Worm (Caenorhabditis elegans) whole organism, L2 larva: ENCODE data around the gene C29E4.10.

Experiments
- C34F6.9 ChIP-seq: fragments of 150-350 bp; optimal IDR thresholded peaks from 2 replicates; lab custom pipeline; 2014; ENCODE audit warnings: missing biosample characterization, missing genetic modification characterization
- F13H6.1 ChIP-seq: sonication (generic microtip); optimal IDR thresholded peaks from 2 replicates; lab custom pipeline; 2016; ENCODE audit warnings: missing genetic modification characterization, missing compliant biosample characterization
- R02D3.7 ChIP-seq: fragments of 150-350 bp; optimal IDR thresholded peaks from 2 replicates; lab custom pipeline; 2014; ENCODE audit warnings: missing biosample characterization, missing genetic modification characterization
- Y55F3AM.14 ChIP-seq: fragments of 200-800 bp; sonication (Bioruptor generic); optimal IDR thresholded peaks from 2 replicates; lab custom pipeline; 2018; ENCODE audit warnings: mild to moderate bottlenecking, missing genetic modification characterization, missing compliant biosample characterization
- ZK546.5 ChIP-seq: sonication (generic microtip); optimal IDR thresholded peaks from 2 replicates; lab custom pipeline; 2017; ENCODE audit warnings: missing biosample characterization, missing genetic modification characterization
- alr-1 ChIP-seq: fragments of 150-350 bp; optimal IDR thresholded peaks from 2 replicates; lab custom pipeline; 2014; ENCODE audit warnings: missing biosample characterization, missing genetic modification characterization
- aly-2 ChIP-seq: fragments of 150-350 bp; optimal IDR thresholded peaks from 2 replicates; lab custom pipeline; 2014; ENCODE audit warnings: missing biosample characterization, missing genetic modification characterization
- ama-1 ChIP-seq: fragments of 150-350 bp; optimal IDR thresholded peaks from 2 replicates; lab custom pipeline; 2018; ENCODE audit warnings: inconsistent platforms
- blmp-1 ChIP-seq: sonication (generic microtip); optimal IDR thresholded peaks from 2 replicates; lab custom pipeline; 2017; ENCODE audit warnings: missing genetic modification characterization, mild to moderate bottlenecking, missing compliant biosample characterization, antibody characterized with exemption, moderate library complexity; ENCODE audit not compliant: insufficient read depth
- ceh-16 ChIP-seq: fragments of 150-350 bp; optimal IDR thresholded peaks from 2 replicates; lab custom pipeline; 2014; ENCODE audit warnings: missing biosample characterization, missing genetic modification characterization
- ceh-82 ChIP-seq: fragments of 150-350 bp; optimal IDR thresholded peaks from 2 replicates; lab custom pipeline; 2014; ENCODE audit warnings: missing biosample characterization, missing genetic modification characterization
- dmd-4 ChIP-seq: sonication (generic microtip); optimal IDR thresholded peaks from 2 replicates; lab custom pipeline; 2017; ENCODE audit warnings: missing biosample characterization, missing genetic modification characterization
- egl-27 ChIP-seq: sonication (generic microtip); optimal IDR thresholded peaks from 3 replicates; lab custom pipeline; 2017; ENCODE audit warnings: missing biosample characterization, missing genetic modification reagents, missing genetic modification characterization
- elt-3 ChIP-seq: sonication (generic microtip); optimal IDR thresholded peaks from 2 replicates; lab custom pipeline; 2017; ENCODE audit warnings: missing biosample characterization, missing genetic modification characterization
- fos-1 ChIP-seq: fragments of 150-350 bp; optimal IDR thresholded peaks from 2 replicates; lab custom pipeline; 2014; ENCODE audit warnings: missing biosample characterization, missing genetic modification characterization
- gmeb-1 ChIP-seq: fragments of 150-350 bp; optimal IDR thresholded peaks from 2 replicates; lab custom pipeline; 2014; ENCODE audit warnings: missing biosample characterization, missing genetic modification characterization
- lin-11 ChIP-seq: fragments of 150-350 bp; sonication (generic microtip); optimal IDR thresholded peaks from 2 replicates; lab custom pipeline; 2014; ENCODE audit warnings: missing biosample characterization, missing genetic modification characterization, inconsistent platforms, mixed read lengths
- lin-13 ChIP-seq: fragments of 150-350 bp; optimal IDR thresholded peaks from 2 replicates; lab custom pipeline; 2014; ENCODE audit warnings: missing biosample characterization, missing genetic modification reagents, missing genetic modification characterization
- lin-39 ChIP-seq: fragments of 150-350 bp; optimal IDR thresholded peaks from 2 replicates; lab custom pipeline; 2014; ENCODE audit warnings: missing biosample characterization, missing genetic modification reagents, missing genetic modification characterization
- lsy-2 ChIP-seq, 2 experiments: fragments of 150-350 bp in 1 of 2; sonication (generic microtip) in 1 of 2; optimal IDR thresholded peaks; 2 replicates each; lab custom pipeline; 2014 to 2017; ENCODE audit warnings: missing biosample characterization in 2 of 2, missing genetic modification characterization in 2 of 2
- mab-5 ChIP-seq: fragments of 150-350 bp; optimal IDR thresholded peaks from 2 replicates; lab custom pipeline; 2014; ENCODE audit warnings: missing biosample characterization, missing genetic modification characterization
- mbf-1 ChIP-seq: sonication (generic microtip); optimal IDR thresholded peaks from 2 replicates; lab custom pipeline; 2017; ENCODE audit warnings: missing biosample characterization, missing genetic modification characterization
- nhr-10 ChIP-seq: sonication (generic microtip); optimal IDR thresholded peaks from 2 replicates; lab custom pipeline; 2017; ENCODE audit warnings: missing biosample characterization, missing genetic modification characterization
- nhr-11 ChIP-seq: fragments of 150-350 bp; optimal IDR thresholded peaks from 2 replicates; lab custom pipeline; 2014; ENCODE audit warnings: missing biosample characterization, missing genetic modification characterization
- nhr-129 ChIP-seq: fragments of 150-350 bp; optimal IDR thresholded peaks from 2 replicates; lab custom pipeline; 2014; ENCODE audit warnings: missing biosample characterization, missing genetic modification characterization
- nhr-21 ChIP-seq: fragments of 150-350 bp; optimal IDR thresholded peaks from 2 replicates; lab custom pipeline; 2014; ENCODE audit warnings: missing biosample characterization, missing genetic modification characterization
- nhr-23 ChIP-seq: fragments of 150-350 bp; optimal IDR thresholded peaks from 2 replicates; lab custom pipeline; 2014; ENCODE audit warnings: missing biosample characterization, missing genetic modification reagents, missing genetic modification characterization
- nhr-237 ChIP-seq: fragments of 150-350 bp; optimal IDR thresholded peaks from 2 replicates; lab custom pipeline; 2014; ENCODE audit warnings: missing biosample characterization, missing genetic modification characterization
- nhr-6 ChIP-seq: fragments of 150-350 bp; optimal IDR thresholded peaks from 2 replicates; lab custom pipeline; 2014; ENCODE audit warnings: missing biosample characterization, missing genetic modification characterization
- peb-1 ChIP-seq: fragments of 150-350 bp; optimal IDR thresholded peaks from 2 replicates; lab custom pipeline; 2014; ENCODE audit warnings: missing biosample characterization, missing genetic modification characterization
- sem-4 ChIP-seq: fragments of 150-350 bp; optimal IDR thresholded peaks from 2 replicates; lab custom pipeline; 2014; ENCODE audit warnings: missing biosample characterization, missing genetic modification reagents, missing genetic modification characterization
- sma-9 ChIP-seq, 2 experiments: fragments of 150-350 bp in 1 of 2; sonication (generic microtip) in 1 of 2; optimal IDR thresholded peaks; 2 replicates each; lab custom pipeline; 2014 to 2016; ENCODE audit warnings: missing genetic modification characterization in 2 of 2, mild to moderate bottlenecking in 1 of 2, missing biosample characterization in 1 of 2, missing compliant biosample characterization in 1 of 2, missing genetic modification reagents in 1 of 2, moderate library complexity in 1 of 2
- snpc-4 ChIP-seq: fragments of 150-350 bp; optimal IDR thresholded peaks from 2 replicates; lab custom pipeline; 2014; ENCODE audit warnings: missing biosample characterization, missing genetic modification characterization
- unc-39 ChIP-seq: fragments of 150-350 bp; optimal IDR thresholded peaks from 2 replicates; lab custom pipeline; 2014; ENCODE audit warnings: missing biosample characterization, missing genetic modification characterization
- unc-55 ChIP-seq: fragments of 150-350 bp; sonication (generic microtip); optimal IDR thresholded peaks from 3 replicates; lab custom pipeline; 2014; ENCODE audit warnings: missing biosample characterization, missing genetic modification reagents, missing genetic modification characterization
- unc-62 ChIP-seq: fragments of 150-350 bp; optimal IDR thresholded peaks from 2 replicates; lab custom pipeline; 2014; ENCODE audit warnings: missing biosample characterization, missing genetic modification reagents, missing genetic modification characterization
- zag-1 ChIP-seq: fragments of 150-350 bp; optimal IDR thresholded peaks from 2 replicates; lab custom pipeline; 2014; ENCODE audit warnings: missing biosample characterization, missing genetic modification characterization
- ztf-11 ChIP-seq: sonication (generic microtip); optimal IDR thresholded peaks from 2 replicates; lab custom pipeline; 2017; ENCODE audit warnings: missing biosample characterization, missing genetic modification characterization
- ztf-4 ChIP-seq: fragments of 150-350 bp; optimal IDR thresholded peaks from 2 replicates; lab custom pipeline; 2014; ENCODE audit warnings: missing biosample characterization, missing genetic modification characterization

C29E4.10 gene

ce11 chrIII:7978723-7979122, 41.1 kb downstream of the C29E4.10 start (continued):
- TF ChIP-seq lin-13 (GFP tag; lab: Kevin White, UChicago) (peak; percentile 33), dmd-4 (tag; lab: Kevin White, UChicago) (no peak), F13H6.1 (tag; lab: Kevin White, UChicago) (peak; percentile 70), ztf-11 (tag; lab: Kevin White, UChicago) (no peak), fos-1 (tag; lab: Kevin White, UChicago) (peak; percentile 20), blmp-1 (peak; percentile 9), R02D3.7 (tag; lab: Kevin White, UChicago) (no peak)

- TF ChIP-seq alr-1 (tag; lab: Kevin White, UChicago) = no peak
- no peak for TF ChIP-seq C34F6.9
- TF ChIP-seq unc-55 (GFP tag; lab: Kevin White, UChicago) = no peak
- no peak for TF ChIP-seq dmd-4 (tag; lab: Kevin White, UChicago)
- no peak for TF ChIP-seq nhr-21 (tag; lab: Kevin White, UChicago)
- no peak for TF ChIP-seq peb-1 (tag; lab: Kevin White, UChicago)
- no peak for TF ChIP-seq mab-5 (tag; lab: Kevin White, UChicago)
- TF ChIP-seq aly-2 (tag; lab: Kevin White, UChicago) = no peak
- no peak for TF ChIP-seq ceh-82 (tag; lab: Kevin White, UChicago)
- no peak for TF ChIP-seq lin-11 (tag; lab: Kevin White, UChicago)
- no peak for TF ChIP-seq ceh-16 (tag; lab: Kevin White, UChicago)
- TF ChIP-seq ztf-4 (tag; lab: Kevin White, UChicago) = no peak
- no peak for TF ChIP-seq nhr-129 (tag; lab: Kevin White, UChicago)
- no peak for TF ChIP-seq nhr-11 (tag; lab: Kevin White, UChicago)
- TF ChIP-seq R02D3.7 (tag; lab: Kevin White, UChicago) = no peak
- TF ChIP-seq zag-1 (tag; lab: Kevin White, UChicago) = no peak
- no peak for TF ChIP-seq ama-1 (lab: Kevin White, UChicago)
- no peak for TF ChIP-seq elt-3 (tag; lab: Kevin White, UChicago)
- no peak for TF ChIP-seq blmp-1
- TF ChIP-seq sem-4 (tag; lab: Kevin White, UChicago) = no peak
- TF ChIP-seq, all 48 proteins: peak for 0
These were observed 42.0 kb downstream of the C29E4.10 start, which contains the start of gene clp-1 for ce11 chrIII:7979659-7980058. Gene clp-1 (plus strand): TSS chrIII:7979959.

ce11 chrIII:7981233-7981632, 43.6 kb downstream of the C29E4.10 start:
- TF ChIP-seq R02D3.7 (tag; lab: Kevin White, UChicago) (no peak), F13H6.1 (tag; lab: Kevin White, UChicago) (no peak), nhr-129 (tag; lab: Kevin White, UChicago) (no peak), Y55F3AM.14 (GFP tag; lab: Kevin White, UChicago) (no peak), egl-27 (tag; lab: Kevin White, UChicago) (no peak), unc-62 (GFP tag; lab: Kevin White, UChicago) (no peak), lin-13 (GFP tag; lab: Kevin White, UChicago) (no peak), nhr-21 (tag; lab: Kevin White, UChicago) (no peak), nhr-23 (tag; lab: Kevin White, UChicago) (no peak), peb-1 (tag; lab: Kevin White, UChicago) (no peak), mbf-1 (tag; lab: Kevin White, UChicago) (no peak), ceh-16 (tag; lab: Kevin White, UChicago) (no peak), gmeb-1 (tag; lab: Kevin White, UChicago) (no peak), sma-9 (GFP tag; optimal IDR thresholded peaks at IDR 0.05; lab: Kevin White, UChicago) (no peak), sma-9 (tag; optimal IDR thresholded peaks at IDR 0.05; lab: Kevin White, UChicago) (no peak), ztf-11 (tag; lab: Kevin White, UChicago) (no peak), lin-11 (tag; lab: Kevin White, UChicago) (no peak)
- TF ChIP-seq, all 48 proteins: peak for 0

- TF ChIP-seq unc-62 (GFP tag; lab: Kevin White, UChicago) (no peak), nhr-237 (tag; lab: Kevin White, UChicago) (no peak), gmeb-1 (tag; lab: Kevin White, UChicago) (no peak), ZK546.5 (tag; lab: Kevin White, UChicago) (no peak), nhr-10 (no peak), R02D3.7 (tag; lab: Kevin White, UChicago) (no peak), nhr-21 (tag; lab: Kevin White, UChicago) (no peak), lsy-2 (tag; optimal IDR thresholded peaks at IDR 0.05; lab: Kevin White, UChicago) (no peak), F13H6.1 (tag; lab: Kevin White, UChicago) (no peak), lin-39 (tag; lab: Kevin White, UChicago) (no peak), mbf-1 (tag; lab: Kevin White, UChicago) (no peak), nhr-6 (tag; lab: Kevin White, UChicago) (no peak), snpc-4 (tag; lab: Kevin White, UChicago) (no peak), sma-9 (GFP tag; optimal IDR thresholded peaks at IDR 0.05; lab: Kevin White, UChicago) (no peak), sma-9 (tag; optimal IDR thresholded peaks at IDR 0.05; lab: Kevin White, UChicago) (no peak), unc-55 (GFP tag; lab: Kevin White, UChicago) (no peak), unc-39 (no peak), nhr-129 (tag; lab: Kevin White, UChicago) (no peak)
These were observed 44.3 kb downstream of the C29E4.10 start for ce11 chrIII:7981938-7982337.
